Fruit fly (Drosophila melanogaster): ENCODE data around the gene CG9459.
A peak's percentile ranks its signal among the peaks of the same experiment; 100 is the strongest.

CG9459 gene

DNA sequence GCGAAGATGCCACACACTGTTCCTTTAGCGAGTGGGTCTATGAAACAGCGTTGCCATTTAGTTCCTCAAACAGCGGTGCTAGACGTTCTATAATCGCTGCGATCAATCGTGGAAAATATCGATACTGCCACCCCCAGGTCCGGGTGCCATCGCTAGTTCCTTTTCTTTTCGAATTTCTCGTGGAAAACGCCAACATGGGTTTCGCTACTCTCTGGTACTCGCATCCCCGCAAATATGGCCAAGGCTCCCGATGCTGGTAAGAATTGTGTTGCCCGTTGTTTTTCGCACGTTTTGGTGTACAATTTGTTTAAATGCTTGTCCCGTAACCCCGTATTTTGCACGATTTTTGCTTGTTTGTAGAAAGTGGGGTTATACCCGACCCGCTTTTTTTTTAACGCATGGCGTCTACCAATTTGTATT is 40.2 kb downstream of the CG9459 start, which contains the start of gene RpS29 (continued):
- TF ChIP-seq bab2 (GFP tag; optimal IDR thresholded peaks at IDR 0.05) (peak; percentile 86), Camta (GFP tag; optimal IDR thresholded peaks at IDR 0.05) (peak; percentile 72), CG12236 (GFP tag; optimal IDR thresholded peaks at IDR 0.05) (peak; percentile 42), otp (GFP tag; IDR thresholded peaks at IDR 0.05) (peak; percentile 66; the same call in 2 of the 3 replicates), tna (GFP tag; IDR thresholded peaks at IDR 0.05; ENCODE audit: partially characterized antibody) (peak; percentile 86), D19B (GFP tag; optimal IDR thresholded peaks at IDR 0.05) (no peak), CG7357 (GFP tag; IDR thresholded peaks at IDR 0.05) (no peak), zf30C (GFP tag; optimal IDR thresholded peaks at IDR 0.05) (peak; percentile 57), Dip2 (GFP tag; IDR thresholded peaks at IDR 0.05) (no peak), dmrt11E (tag; optimal IDR thresholded peaks at IDR 0.05) (peak; percentile 54), CG2129 (GFP tag; IDR thresholded peaks at IDR 0.05; ENCODE audit: partially characterized antibody) (peak; percentile 84), br (optimal IDR thresholded peaks at IDR 0.05) (no peak), tll (GFP tag; optimal IDR thresholded peaks at IDR 0.05) (no peak), CG9215 (GFP tag; IDR thresholded peaks at IDR 0.05) (peak; percentile 58; the same call in 1 of the 2 replicates), CG14860 (GFP tag; IDR thresholded peaks at IDR 0.05; ENCODE audit: partially characterized antibody) (peak; percentile 79), gem (tag; optimal IDR thresholded peaks at IDR 0.05) (peak; percentile 61), CG3163 (GFP tag; optimal IDR thresholded peaks at IDR 0.05) (peak; percentile 80), trem (tag; optimal IDR thresholded peaks at IDR 0.05) (peak; percentile 92), CG4328 (GFP tag; optimal IDR thresholded peaks at IDR 0.05) (peak; percentile 87), ham (GFP tag; IDR thresholded peaks at IDR 0.05) (no peak), CG15269 (tag; optimal IDR thresholded peaks at IDR 0.05) (peak; percentile 58), CG4820 (GFP tag; optimal IDR thresholded peaks at IDR 0.05) (peak; percentile 52), dan (GFP tag; IDR thresholded peaks at IDR 0.05) (no peak), ato (GFP tag; IDR thresholded peaks at IDR 0.05; ENCODE audit: partially characterized antibody) (peak; percentile 88), dimm (GFP tag; IDR thresholded peaks at IDR 0.05) (no peak), CG2199 (GFP tag; IDR thresholded peaks at IDR 0.05) (peak; percentile 55; the same call in 1 of the 3 replicates), Taf1 (GFP tag; IDR thresholded peaks at IDR 0.05) (0 out of 2 replicates have a peak, but pooled peaks have one; percentile 50), sc (optimal IDR thresholded peaks at IDR 0.05) (no peak), sc (GFP tag; optimal IDR thresholded peaks at IDR 0.05) (no peak), CG12769 (tag; optimal IDR thresholded peaks at IDR 0.05) (peak; percentile 89), HHEX (GFP tag; optimal IDR thresholded peaks at IDR 0.05) (peak; percentile 82), CG32772 (GFP tag; IDR thresholded peaks at IDR 0.05) (peak; percentile 74), CG8924 (tag; optimal IDR thresholded peaks at IDR 0.05) (peak; percentile 58), scrt (GFP tag; optimal IDR thresholded peaks at IDR 0.05) (peak; percentile 73), her (GFP tag; optimal IDR thresholded peaks at IDR 0.05) (peak; percentile 89), H2.0 (GFP tag; IDR thresholded peaks at IDR 0.05) (peak; percentile 74), CG3407 (GFP tag; optimal IDR thresholded peaks at IDR 0.05) (peak; percentile 48), Oli (tag; optimal IDR thresholded peaks at IDR 0.05) (peak; percentile 12), CG14710 (tag; optimal IDR thresholded peaks at IDR 0.05) (peak; percentile 87), Ptx1 (GFP tag; IDR thresholded peaks at IDR 0.05) (peak; percentile 79), CG7963 (GFP tag; IDR thresholded peaks at IDR 0.05; ENCODE audit: partially characterized antibody) (peak; percentile 79), CG15696 (tag; optimal IDR thresholded peaks at IDR 0.05) (peak; percentile 58), CG17829 (tag; optimal IDR thresholded peaks at IDR 0.05) (peak; percentile 74), CG11723 (GFP tag; optimal IDR thresholded peaks at IDR 0.05) (peak; percentile 68), lilli (GFP tag; optimal IDR thresholded peaks at IDR 0.05) (peak; percentile 91), CG1832 (GFP tag; optimal IDR thresholded peaks at IDR 0.05) (no peak), CG6683 (GFP tag; optimal IDR thresholded peaks at IDR 0.05) (peak; percentile 73), CG34376 (GFP tag; optimal IDR thresholded peaks at IDR 0.05) (peak; percentile 92), odd (GFP tag; optimal IDR thresholded peaks at IDR 0.05) (peak; percentile 72), Antp (GFP tag; optimal IDR thresholded peaks at IDR 0.05) (peak; percentile 91), CG13296 (GFP tag; optimal IDR thresholded peaks at IDR 0.05) (peak; percentile 90)

All from whole organism, embryonic.